Worm (Caenorhabditis elegans) whole organism, L4/young adult: ENCODE data around the gene srbc-1.

ENCODE experiments used
- W03F9.2 ChIP-seq: fragments of 150-350 bp; optimal IDR thresholded peaks from 2 replicates; lab custom pipeline; 2014; ENCODE audit warnings: missing biosample characterization, missing genetic modification characterization
- dao-5 ChIP-seq: sonication (generic microtip); optimal IDR thresholded peaks from 2 replicates; lab custom pipeline; 2016; ENCODE audit warnings: missing genotype, missing genetic modification characterization, moderate library complexity, missing compliant biosample characterization
- him-1 ChIP-seq: sonication (generic microtip); optimal IDR thresholded peaks from 2 replicates; lab custom pipeline; 2016; ENCODE audit warnings: missing genotype, missing genetic modification reagents, missing genetic modification characterization, missing compliant biosample characterization

- TF ChIP-seq W03F9.2 (tag; lab: Kevin White, UChicago) (no peak), him-1 (tag; lab: Kevin White, UChicago) (no peak), dao-5 (tag; lab: Kevin White, UChicago) (no peak)
These were observed 42.6 kb downstream of the srbc-1 start, which contains the start of gene T28A11.16 for ce11 chrV:3259168-3259622.
